Worm (Caenorhabditis elegans): ENCODE measurements around the gene lonp-2.

Gene lonp-2

DNA sequence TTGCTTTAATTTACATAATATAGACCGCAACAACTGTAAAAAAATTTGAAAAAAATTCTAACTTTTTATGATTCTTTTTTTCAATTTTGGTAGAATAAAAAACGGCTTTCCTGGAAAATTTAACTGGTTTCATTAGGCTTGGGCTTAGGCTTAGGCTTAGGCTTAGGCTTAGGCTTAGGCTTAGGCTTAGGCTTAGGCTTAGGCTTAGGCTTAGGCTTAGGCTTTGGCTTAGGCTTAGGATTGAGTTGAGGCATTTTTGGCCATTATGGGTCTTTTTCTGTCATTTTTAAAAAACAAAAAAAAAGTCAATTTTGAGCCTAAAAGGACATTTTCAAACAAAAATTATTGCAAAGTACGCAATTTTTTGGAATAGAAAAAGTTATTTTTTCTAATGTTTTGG is 36.2 kb downstream of the lonp-2 start:
- TF ChIP-seq ref-1 (GFP tag; conservative IDR thresholded peaks at IDR 0.05) (no peak), tab-1 (GFP tag; IDR thresholded peaks at IDR 0.05) (no peak), ztf-29 (GFP tag; IDR thresholded peaks at IDR 0.05) (peak; percentile 79; the same call in 1 of the 2 replicates), flt-1 (GFP tag; IDR thresholded peaks at IDR 0.05) (peak; percentile 38; the same call in 1 of the 2 replicates)

- TF ChIP-seq med-1 (GFP tag; optimal IDR thresholded peaks at IDR 0.05; ENCODE audit: insufficient read depth): no peak
- TF ChIP-seq ref-1 (GFP tag; conservative IDR thresholded peaks at IDR 0.05): no peak
- TF ChIP-seq cog-1 (tag; optimal IDR thresholded peaks at IDR 0.05): no peak
- no peak for TF ChIP-seq ztf-29 (GFP tag; IDR thresholded peaks at IDR 0.05)
- TF ChIP-seq tab-1 (GFP tag; IDR thresholded peaks at IDR 0.05): no peak
- no peak for TF ChIP-seq T22C8.4 (GFP tag; IDR thresholded peaks at IDR 0.05)
- TF ChIP-seq ztf-23 (GFP tag; IDR thresholded peaks at IDR 0.05): no peak
These were observed 42.4 kb downstream of the lonp-2 start for ce11 chrIII:12149958-12150357.

- no peak for TF ChIP-seq cog-1 (tag; optimal IDR thresholded peaks at IDR 0.05)
- no peak for TF ChIP-seq ref-1 (GFP tag; conservative IDR thresholded peaks at IDR 0.05)
- no peak for TF ChIP-seq klf-2 (GFP tag; conservative IDR thresholded peaks at IDR 0.05)
- no peak for TF ChIP-seq med-1 (GFP tag; optimal IDR thresholded peaks at IDR 0.05; ENCODE audit: insufficient read depth)
- no peak for TF ChIP-seq ztf-29 (GFP tag; IDR thresholded peaks at IDR 0.05)
- no peak for TF ChIP-seq tab-1 (GFP tag; IDR thresholded peaks at IDR 0.05)
- no peak for TF ChIP-seq flt-1 (GFP tag; IDR thresholded peaks at IDR 0.05)
- no peak for TF ChIP-seq T22C8.4 (GFP tag; IDR thresholded peaks at IDR 0.05)
- TF ChIP-seq ztf-23 (GFP tag; IDR thresholded peaks at IDR 0.05): no peak
These were observed 43.5 kb downstream of the lonp-2 start for ce11 chrIII:12151100-12151499.

DNA sequence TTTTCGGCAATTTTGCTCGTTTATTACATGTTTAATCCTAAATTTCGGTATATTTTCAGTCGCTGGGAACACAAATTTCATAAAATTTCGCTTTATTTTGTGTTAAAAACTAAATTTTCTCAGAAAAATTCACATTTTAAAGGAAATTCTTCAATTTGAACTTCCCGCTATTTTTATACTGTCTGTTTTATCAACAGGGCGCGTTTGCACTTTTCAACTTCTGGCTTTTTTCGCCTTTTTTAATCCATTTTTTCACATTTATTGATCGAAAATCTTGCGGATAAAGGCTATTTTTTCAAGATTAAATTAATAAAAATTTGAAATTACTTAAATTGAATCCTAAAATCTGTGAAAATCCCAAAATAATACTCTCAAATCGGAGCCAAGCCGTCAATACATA is 44.6 kb downstream of the lonp-2 start:
- no peak for TF ChIP-seq cog-1 (tag; optimal IDR thresholded peaks at IDR 0.05)
- TF ChIP-seq ztf-29 (GFP tag; IDR thresholded peaks at IDR 0.05): no peak
- no peak for TF ChIP-seq tab-1 (GFP tag; IDR thresholded peaks at IDR 0.05)
- no peak for TF ChIP-seq ztf-23 (GFP tag; IDR thresholded peaks at IDR 0.05)
- TF ChIP-seq med-1 (GFP tag; optimal IDR thresholded peaks at IDR 0.05; ENCODE audit: insufficient read depth): no peak
- TF ChIP-seq flt-1 (GFP tag; IDR thresholded peaks at IDR 0.05): no peak
- no peak for TF ChIP-seq klf-2 (GFP tag; conservative IDR thresholded peaks at IDR 0.05)
- no peak for TF ChIP-seq T22C8.4 (GFP tag; IDR thresholded peaks at IDR 0.05)
- TF ChIP-seq ref-1 (GFP tag; conservative IDR thresholded peaks at IDR 0.05): no peak

- no peak for TF ChIP-seq ztf-29 (GFP tag; IDR thresholded peaks at IDR 0.05)
- TF ChIP-seq T22C8.4 (GFP tag; IDR thresholded peaks at IDR 0.05): 0 out of 2 replicates have a peak, but pooled peaks have one; percentile 29
These were observed 45.0 kb downstream of the lonp-2 start, which contains the start of gene Y75B8A.7 for ce11 chrIII:12152599-12152998. TSS of gene Y75B8A.7 (plus strand) at chrIII:12152899.

- no peak for TF ChIP-seq tab-1 (GFP tag; IDR thresholded peaks at IDR 0.05)
- no peak for TF ChIP-seq klf-2 (GFP tag; conservative IDR thresholded peaks at IDR 0.05)
- TF ChIP-seq ztf-29 (GFP tag; IDR thresholded peaks at IDR 0.05): no peak
- TF ChIP-seq ref-1 (GFP tag; conservative IDR thresholded peaks at IDR 0.05): no peak
- TF ChIP-seq ztf-23 (GFP tag; IDR thresholded peaks at IDR 0.05): no peak
- TF ChIP-seq cog-1 (tag; optimal IDR thresholded peaks at IDR 0.05): no peak
- no peak for TF ChIP-seq T22C8.4 (GFP tag; IDR thresholded peaks at IDR 0.05)
- TF ChIP-seq flt-1 (GFP tag; IDR thresholded peaks at IDR 0.05): no peak
- no peak for TF ChIP-seq med-1 (GFP tag; optimal IDR thresholded peaks at IDR 0.05; ENCODE audit: insufficient read depth)
These were observed 45.9 kb downstream of the lonp-2 start for ce11 chrIII:12153514-12153913.

ce11 chrIII:12155759-12156158 is 48.2 kb downstream of the lonp-2 start:
- TF ChIP-seq cog-1 (tag; optimal IDR thresholded peaks at IDR 0.05): no peak
- TF ChIP-seq klf-2 (GFP tag; conservative IDR thresholded peaks at IDR 0.05): no peak
- no peak for TF ChIP-seq flt-1 (GFP tag; IDR thresholded peaks at IDR 0.05)
- no peak for TF ChIP-seq ztf-29 (GFP tag; IDR thresholded peaks at IDR 0.05)
- no peak for TF ChIP-seq T22C8.4 (GFP tag; IDR thresholded peaks at IDR 0.05)
- no peak for TF ChIP-seq ref-1 (GFP tag; conservative IDR thresholded peaks at IDR 0.05)
- no peak for TF ChIP-seq ztf-23 (GFP tag; IDR thresholded peaks at IDR 0.05)
- TF ChIP-seq tab-1 (GFP tag; IDR thresholded peaks at IDR 0.05): no peak
- no peak for TF ChIP-seq med-1 (GFP tag; optimal IDR thresholded peaks at IDR 0.05; ENCODE audit: insufficient read depth)

- TF ChIP-seq flt-1 (GFP tag; IDR thresholded peaks at IDR 0.05) (0 out of 2 replicates have a peak, but pooled peaks have one; percentile 9), cog-1 (tag; optimal IDR thresholded peaks at IDR 0.05) (no peak)
These were observed 49.0 kb downstream of the lonp-2 start for ce11 chrIII:12156582-12156981.

- TF ChIP-seq med-1 (GFP tag; optimal IDR thresholded peaks at IDR 0.05; ENCODE audit: insufficient read depth) (no peak), ztf-29 (GFP tag; IDR thresholded peaks at IDR 0.05) (no peak), T22C8.4 (GFP tag; IDR thresholded peaks at IDR 0.05) (no peak), ref-1 (GFP tag; conservative IDR thresholded peaks at IDR 0.05) (no peak), tab-1 (GFP tag; IDR thresholded peaks at IDR 0.05) (no peak), cog-1 (tag; optimal IDR thresholded peaks at IDR 0.05) (no peak), ztf-23 (GFP tag; IDR thresholded peaks at IDR 0.05) (no peak), klf-2 (GFP tag; conservative IDR thresholded peaks at IDR 0.05) (no peak), flt-1 (GFP tag; IDR thresholded peaks at IDR 0.05) (no peak)
These were observed 50.0 kb downstream of the lonp-2 start for ce11 chrIII:12157576-12157975.

DNA sequence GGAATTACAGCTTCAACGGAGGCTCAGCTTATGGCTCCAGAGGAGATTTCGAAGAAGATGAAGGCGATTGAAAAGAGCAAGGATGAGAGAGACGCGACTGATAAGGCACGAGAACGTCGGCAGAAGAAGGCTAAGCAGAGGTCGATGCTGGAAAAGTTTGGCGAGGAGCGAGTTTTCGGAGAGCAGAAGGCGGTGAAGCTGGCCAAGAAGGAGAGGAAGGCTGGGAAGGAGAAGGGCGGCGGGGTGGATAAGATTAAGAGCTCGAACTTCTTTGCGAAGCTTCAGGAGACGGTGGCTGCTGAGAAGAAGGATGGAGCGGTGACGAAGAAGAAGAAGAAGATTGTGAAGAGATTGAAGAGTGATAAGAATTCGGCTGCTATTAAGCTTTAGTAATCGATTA is 51.6 kb downstream of the lonp-2 start:
- no peak for TF ChIP-seq med-1 (GFP tag; optimal IDR thresholded peaks at IDR 0.05; ENCODE audit: insufficient read depth)
- TF ChIP-seq flt-1 (GFP tag; IDR thresholded peaks at IDR 0.05): 0 out of 2 replicates have a peak, but pooled peaks have one; percentile 31

- TF ChIP-seq flt-1 (GFP tag; IDR thresholded peaks at IDR 0.05) (no peak), klf-2 (GFP tag; conservative IDR thresholded peaks at IDR 0.05) (no peak), med-1 (GFP tag; optimal IDR thresholded peaks at IDR 0.05; ENCODE audit: insufficient read depth) (no peak), tab-1 (GFP tag; IDR thresholded peaks at IDR 0.05) (no peak), cog-1 (tag; optimal IDR thresholded peaks at IDR 0.05) (no peak), ztf-29 (GFP tag; IDR thresholded peaks at IDR 0.05) (no peak), T22C8.4 (GFP tag; IDR thresholded peaks at IDR 0.05) (no peak), ref-1 (GFP tag; conservative IDR thresholded peaks at IDR 0.05) (no peak), ztf-23 (GFP tag; IDR thresholded peaks at IDR 0.05) (no peak)
These were observed 52.9 kb downstream of the lonp-2 start, which contains the start of gene Y75B8A.8 for ce11 chrIII:12160458-12160857. TSS of gene Y75B8A.8 (plus strand) at chrIII:12160758.

Data from whole organism, midembryonic.